Fruit fly (Drosophila melanogaster): ENCODE results near the gene bif.

bif gene

dm6 chrX:11659080-11659479, 19.7 kb upstream of the bif start (continued):
- TF ChIP-seq CG6808 (GFP tag; optimal IDR thresholded peaks at IDR 0.05) = peak; percentile 89
- peak; percentile 87 for TF ChIP-seq net (GFP tag; optimal IDR thresholded peaks at IDR 0.05)
- peak; percentile 64 for TF ChIP-seq CG6792 (GFP tag; optimal IDR thresholded peaks at IDR 0.05)
- TF ChIP-seq CG31627 (GFP tag; optimal IDR thresholded peaks at IDR 0.05) = no peak
- peak; percentile 72 for TF ChIP-seq Eip75B (GFP tag; optimal IDR thresholded peaks at IDR 0.05)
- peak; percentile 78 to 91 for TF ChIP-seq ss (GFP tag; optimal IDR thresholded peaks at IDR 0.05)
- TF ChIP-seq svp (GFP tag) = peak; percentile 65
- TF ChIP-seq Eip93F (GFP tag; optimal IDR thresholded peaks at IDR 0.05) = no peak
- peak; percentile 85 for TF ChIP-seq CG3919 (GFP tag; optimal IDR thresholded peaks at IDR 0.05)
- TF ChIP-seq Gug (GFP tag; IDR thresholded peaks at IDR 0.05) = peak; percentile 85
- TF ChIP-seq CG7368 (GFP tag; optimal IDR thresholded peaks at IDR 0.05) = peak; percentile 77
- no peak for TF ChIP-seq vri (GFP tag; optimal IDR thresholded peaks at IDR 0.05)
- TF ChIP-seq fkh (GFP tag; optimal IDR thresholded peaks at IDR 0.05) = no peak
- no peak for TF ChIP-seq fd85E (GFP tag; optimal IDR thresholded peaks at IDR 0.05)
- TF ChIP-seq Sox14 (GFP tag; optimal IDR thresholded peaks at IDR 0.05) = peak; percentile 53
- TF ChIP-seq fd59A (GFP tag; optimal IDR thresholded peaks at IDR 0.05) = peak; percentile 82
- peak; percentile 93 for TF ChIP-seq CG6276 (GFP tag; optimal IDR thresholded peaks at IDR 0.05)
- peak; percentile 82; the same call in 2 of the 3 replicates for TF ChIP-seq eg (GFP tag; IDR thresholded peaks at IDR 0.05)
- TF ChIP-seq CG11902 (GFP tag; optimal IDR thresholded peaks at IDR 0.05) = peak; percentile 44
- TF ChIP-seq Hr39 (GFP tag; optimal IDR thresholded peaks at IDR 0.05) = no peak

dm6 chrX:11659634-11660033, 19.1 kb upstream of the bif start:
- TF ChIP-seq ss (GFP tag; optimal IDR thresholded peaks at IDR 0.05) (no peak), CG9139 (GFP tag; optimal IDR thresholded peaks at IDR 0.05) (no peak), Eip93F (GFP tag; optimal IDR thresholded peaks at IDR 0.05) (no peak), CG4318 (GFP tag; optimal IDR thresholded peaks at IDR 0.05) (no peak), CG6808 (GFP tag; optimal IDR thresholded peaks at IDR 0.05) (no peak)

dm6 chrX:11660476-11660875, 18.3 kb upstream of the bif start:
- TF ChIP-seq CG32006 (GFP tag; optimal IDR thresholded peaks at IDR 0.05) (no peak), CG8319 (GFP tag; optimal IDR thresholded peaks at IDR 0.05) (peak; percentile 7), vri (GFP tag; optimal IDR thresholded peaks at IDR 0.05) (peak; percentile 0), fkh (GFP tag; optimal IDR thresholded peaks at IDR 0.05) (peak; percentile 62), Eip75B (GFP tag; optimal IDR thresholded peaks at IDR 0.05) (peak; percentile 28), CG6792 (GFP tag; optimal IDR thresholded peaks at IDR 0.05) (peak; percentile 50), CG34406 (GFP tag; optimal IDR thresholded peaks at IDR 0.05) (peak; percentile 50), Sox14 (GFP tag; optimal IDR thresholded peaks at IDR 0.05) (no peak), salr (GFP tag; optimal IDR thresholded peaks at IDR 0.05) (no peak), svp (GFP tag) (no peak), CG11762 (GFP tag; optimal IDR thresholded peaks at IDR 0.05; ENCODE audit: insufficient read depth) (no peak), achi (GFP tag; optimal IDR thresholded peaks at IDR 0.05) (no peak), ss (GFP tag; optimal IDR thresholded peaks at IDR 0.05) (no peak), Blimp-1 (GFP tag; optimal IDR thresholded peaks at IDR 0.05) (peak; percentile 2), fd59A (GFP tag; optimal IDR thresholded peaks at IDR 0.05) (no peak), net (GFP tag; optimal IDR thresholded peaks at IDR 0.05) (peak; percentile 26), CG8632 (GFP tag; optimal IDR thresholded peaks at IDR 0.05) (peak; percentile 41), eg (GFP tag; IDR thresholded peaks at IDR 0.05) (no peak), Eip93F (GFP tag; optimal IDR thresholded peaks at IDR 0.05) (no peak), Hr38 (GFP tag; optimal IDR thresholded peaks at IDR 0.05) (no peak), CG7368 (GFP tag; optimal IDR thresholded peaks at IDR 0.05) (peak; percentile 58), Gug (GFP tag; IDR thresholded peaks at IDR 0.05) (no peak), acj6 (GFP tag; optimal IDR thresholded peaks at IDR 0.05) (no peak), esn (GFP tag; optimal IDR thresholded peaks at IDR 0.05) (peak; percentile 46), CG6854 (GFP tag; optimal IDR thresholded peaks at IDR 0.05) (peak; percentile 29), Eip78C (GFP tag) (peak; percentile 76), Ets21C (GFP tag; optimal IDR thresholded peaks at IDR 0.05) (no peak), Sox102F (GFP tag; optimal IDR thresholded peaks at IDR 0.05) (peak; percentile 39), CG6163 (GFP tag; IDR thresholded peaks at IDR 0.05) (peak; percentile 39; the same call in 1 of the 3 replicates), CG10669 (GFP tag; optimal IDR thresholded peaks at IDR 0.05) (peak; percentile 38), CG10631 (GFP tag; optimal IDR thresholded peaks at IDR 0.05) (no peak), cyc (GFP tag; optimal IDR thresholded peaks at IDR 0.05) (peak; percentile 7), CG31627 (GFP tag; optimal IDR thresholded peaks at IDR 0.05) (no peak), CG3032 (tag; optimal IDR thresholded peaks at IDR 0.05) (no peak), CG9139 (GFP tag; optimal IDR thresholded peaks at IDR 0.05) (no peak), Met (GFP tag; optimal IDR thresholded peaks at IDR 0.05) (peak; percentile 77), Smox (GFP tag; optimal IDR thresholded peaks at IDR 0.05) (peak; percentile 18), Lpt (GFP tag; optimal IDR thresholded peaks at IDR 0.05) (no peak), CG3919 (GFP tag; optimal IDR thresholded peaks at IDR 0.05) (peak; percentile 21)
